Worm (Caenorhabditis elegans): ENCODE measurements around the gene madf-5.

DNA sequence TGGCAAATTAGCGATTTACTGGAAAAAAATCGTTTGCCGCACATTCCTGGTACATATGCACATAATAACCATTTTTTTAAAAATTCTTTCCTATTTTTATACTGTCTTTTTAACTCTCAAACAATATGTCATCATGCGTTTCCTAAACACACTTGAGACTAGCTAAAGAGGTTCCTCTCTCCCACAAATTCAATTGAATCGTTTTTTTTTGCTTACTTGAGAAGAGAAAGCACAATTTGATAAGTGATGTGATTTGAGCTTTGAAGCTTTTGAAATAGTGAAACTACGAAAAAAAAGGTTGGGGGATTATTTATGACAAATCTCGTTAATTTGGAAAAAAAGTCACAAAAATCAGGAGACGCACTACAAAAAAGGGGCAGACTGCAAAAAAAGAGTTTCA lies 18.4 kb upstream of the madf-5 start:
- TF ChIP-seq snpc-4 (GFP tag; optimal IDR thresholded peaks at IDR 0.05), result no peak
- TF ChIP-seq snpc-4 (tag; optimal IDR thresholded peaks at IDR 0.05), result no peak
- TF ChIP-seq ama-1 (optimal IDR thresholded peaks at IDR 0.05), result no peak
- no peak for TF ChIP-seq ama-1 (GFP tag; optimal IDR thresholded peaks at IDR 0.05)
